Worm (Caenorhabditis elegans) whole organism, L1 larva: ENCODE measurements around the gene his-71.

Source experiments
- C16A3.4 ChIP-seq: fragments of 150-350 bp; optimal IDR thresholded peaks from 2 replicates; lab custom pipeline; 2014; ENCODE audit warnings: missing biosample characterization, missing genetic modification characterization
- C34B4.2 ChIP-seq: sonication (generic microtip); optimal IDR thresholded peaks from 2 replicates; lab custom pipeline; 2017; ENCODE audit warnings: mild to moderate bottlenecking, missing genetic modification characterization, missing compliant biosample characterization
- Y116A8C.19 ChIP-seq: sonication (generic microtip); optimal IDR thresholded peaks from 2 replicates; lab custom pipeline; 2016; ENCODE audit warnings: missing compliant biosample characterization, missing genetic modification characterization, borderline replicate concordance
- aly-2 ChIP-seq: fragments of 150-350 bp; optimal IDR thresholded peaks from 2 replicates; lab custom pipeline; 2014; ENCODE audit warnings: missing biosample characterization, missing genetic modification characterization
- blmp-1 ChIP-seq: fragments of 150-350 bp; optimal IDR thresholded peaks from 2 replicates; lab custom pipeline; 2014; ENCODE audit warnings: missing biosample characterization, missing genetic modification characterization
- ceh-8 ChIP-seq: fragments of 200-800 bp; sonication (Bioruptor generic); optimal IDR thresholded peaks from 2 replicates; lab custom pipeline; 2018; ENCODE audit warnings: mild to moderate bottlenecking, missing genetic modification characterization, moderate library complexity, missing compliant biosample characterization
- ceh-82 ChIP-seq, 3 experiments: fragments of 150-350 bp in 1 of 3; sonication (generic microtip) in 2 of 3; optimal IDR thresholded peaks; 2 replicates each; lab custom pipeline; 2014 to 2017; ENCODE audit warnings: missing biosample characterization in 3 of 3, missing genetic modification characterization in 3 of 3
- dpl-1 ChIP-seq, 3 experiments: fragments of 150-350 bp in 2 of 3; sonication (generic microtip) in 1 of 3; optimal IDR thresholded peaks; 2 replicates each; lab custom pipeline; 2014 to 2017; ENCODE audit warnings: missing biosample characterization in 3 of 3, missing genetic modification characterization in 3 of 3, missing genetic modification reagents in 3 of 3
- dsc-1 ChIP-seq: sonication (generic microtip); optimal IDR thresholded peaks from 2 replicates; lab custom pipeline; 2016; ENCODE audit warnings: mild to moderate bottlenecking, missing genetic modification characterization, missing compliant biosample characterization
- efl-1 ChIP-seq, 4 experiments: fragments of 150-350 bp; optimal IDR thresholded peaks in 3 of 4; peaks in 1 of 4; 1 replicate in 1 of 4; 2 replicates in 3 of 4; lab custom pipeline; 2014; ENCODE audit warnings: missing biosample characterization in 2 of 4, missing genetic modification characterization in 2 of 4, missing genetic modification reagents in 2 of 4
- egl-27 ChIP-seq, 2 experiments: fragments of 150-350 bp in 1 of 2; sonication (generic microtip); optimal IDR thresholded peaks; 3 replicates each; lab custom pipeline; 2017 to 2018; ENCODE audit warnings: missing biosample characterization in 2 of 2, missing genetic modification characterization in 2 of 2, missing genetic modification reagents in 2 of 2
- elt-2 ChIP-seq: sonication (generic microtip); optimal IDR thresholded peaks from 2 replicates; lab custom pipeline; 2016; ENCODE audit warnings: missing genetic modification characterization, mild to moderate bottlenecking, inconsistent platforms, missing compliant biosample characterization, missing genetic modification reagents
- fos-1 ChIP-seq: fragments of 150-350 bp; optimal IDR thresholded peaks from 2 replicates; lab custom pipeline; 2014; ENCODE audit warnings: missing biosample characterization, missing genetic modification characterization
- grh-1 ChIP-seq: fragments of 200-800 bp; sonication (Bioruptor generic); IDR thresholded peaks from 2 replicates; pipeline ENCODE4 v1.3.6; 2022; ENCODE audit warnings: missing genetic modification reagents, missing genetic modification characterization, missing compliant biosample characterization
- hlh-4 ChIP-seq: sonication (generic microtip); optimal IDR thresholded peaks from 2 replicates; lab custom pipeline; 2016; ENCODE audit warnings: mild to moderate bottlenecking, missing genetic modification characterization, missing compliant biosample characterization
- hpl-2 ChIP-seq: fragments of 150-350 bp; optimal IDR thresholded peaks from 2 replicates; lab custom pipeline; 2014; ENCODE audit warnings: missing biosample characterization, missing genetic modification reagents, missing genetic modification characterization
- isw-1 ChIP-seq: fragments of 200-800 bp; sonication (Bioruptor generic); IDR thresholded peaks from 2 replicates; pipeline ENCODE4 v1.3.6; 2022; ENCODE audit warnings: missing genetic modification characterization, missing compliant biosample characterization
- jun-1 ChIP-seq: fragments of 150-350 bp; optimal IDR thresholded peaks from 2 replicates; lab custom pipeline; 2014; ENCODE audit warnings: missing biosample characterization, missing genetic modification reagents, missing genetic modification characterization
- lin-13 ChIP-seq: fragments of 150-350 bp; optimal IDR thresholded peaks from 2 replicates; lab custom pipeline; 2014; ENCODE audit warnings: missing biosample characterization, missing genetic modification reagents, missing genetic modification characterization
- lin-15B ChIP-seq: fragments of 150-350 bp; sonication (generic microtip); optimal IDR thresholded peaks from 3 replicates; lab custom pipeline; 2014; ENCODE audit warnings: missing biosample characterization, missing genetic modification characterization
- lin-39 ChIP-seq: fragments of 150-350 bp; optimal IDR thresholded peaks from 2 replicates; lab custom pipeline; 2014; ENCODE audit warnings: missing biosample characterization, missing genetic modification reagents, missing genetic modification characterization
- lir-3 ChIP-seq: sonication (generic microtip); optimal IDR thresholded peaks from 2 replicates; lab custom pipeline; 2016; ENCODE audit warnings: mild to moderate bottlenecking, missing genetic modification characterization, moderate library complexity, missing compliant biosample characterization; ENCODE audit not compliant: poor library complexity
- mdl-1 ChIP-seq, 2 experiments: fragments of 150-350 bp; optimal IDR thresholded peaks; 2 replicates each; lab custom pipeline; 2014 to 2017; ENCODE audit warnings: missing biosample characterization in 2 of 2, missing genetic modification characterization in 2 of 2, inconsistent platforms in 1 of 2
- mep-1 ChIP-seq: fragments of 150-350 bp; optimal IDR thresholded peaks from 2 replicates; lab custom pipeline; 2014; ENCODE audit warnings: missing biosample characterization, missing genetic modification characterization
- nhr-12 ChIP-seq: sonication (generic microtip); optimal IDR thresholded peaks from 2 replicates; lab custom pipeline; 2017; ENCODE audit warnings: missing biosample characterization, missing genetic modification characterization
- nhr-19 ChIP-seq: fragments of 200-800 bp; sonication (Bioruptor generic); conservative IDR thresholded peaks from 2 replicates; pipeline ENCODE4 v1.3.6; 2022; ENCODE audit warnings: missing genetic modification characterization, missing compliant biosample characterization
- nhr-237 ChIP-seq: fragments of 150-350 bp; optimal IDR thresholded peaks from 2 replicates; lab custom pipeline; 2014; ENCODE audit warnings: missing biosample characterization, missing genetic modification characterization
- nhr-47 ChIP-seq: sonication (generic microtip); optimal IDR thresholded peaks from 2 replicates; lab custom pipeline; 2016; ENCODE audit warnings: mild to moderate bottlenecking, missing genetic modification characterization, moderate library complexity, missing compliant biosample characterization
- nhr-71 ChIP-seq: sonication (generic microtip); optimal IDR thresholded peaks from 2 replicates; lab custom pipeline; 2016; ENCODE audit warnings: mild to moderate bottlenecking, missing genetic modification characterization, moderate library complexity, missing compliant biosample characterization
- nhr-90 ChIP-seq: sonication (generic microtip); optimal IDR thresholded peaks from 2 replicates; lab custom pipeline; 2016; ENCODE audit warnings: mild to moderate bottlenecking, missing genetic modification characterization, missing compliant biosample characterization; ENCODE audit not compliant: poor library complexity
- pag-3 ChIP-seq: sonication (generic microtip); optimal IDR thresholded peaks from 2 replicates; lab custom pipeline; 2017; ENCODE audit warnings: missing genetic modification characterization, mild to moderate bottlenecking, missing compliant biosample characterization, antibody characterized with exemption, borderline replicate concordance; ENCODE audit not compliant: insufficient read depth
- pax-3 ChIP-seq: fragments of 200-800 bp; sonication (Bioruptor generic); optimal IDR thresholded peaks from 2 replicates; lab custom pipeline; 2018; ENCODE audit warnings: mild to moderate bottlenecking, missing genetic modification characterization, moderate library complexity, missing compliant biosample characterization
- skn-1 ChIP-seq: fragments of 150-350 bp; optimal IDR thresholded peaks from 2 replicates; lab custom pipeline; 2014; ENCODE audit warnings: missing biosample characterization, missing genetic modification characterization
- sptf-1 ChIP-seq: fragments of 150-350 bp; optimal IDR thresholded peaks from 2 replicates; lab custom pipeline; 2014; ENCODE audit warnings: missing biosample characterization, missing genetic modification characterization
- sup-37 ChIP-seq: fragments of 200-800 bp; sonication (Bioruptor generic); optimal IDR thresholded peaks from 2 replicates; lab custom pipeline; 2018; ENCODE audit warnings: mild to moderate bottlenecking, missing genetic modification characterization, missing compliant biosample characterization
- unc-130 ChIP-seq: fragments of 150-350 bp; optimal IDR thresholded peaks from 2 replicates; lab custom pipeline; 2017; ENCODE audit warnings: missing biosample characterization, missing genetic modification characterization, inconsistent platforms
- unc-62 ChIP-seq: fragments of 150-350 bp; optimal IDR thresholded peaks from 2 replicates; lab custom pipeline; 2014; ENCODE audit warnings: missing biosample characterization, missing genetic modification reagents, missing genetic modification characterization
- unc-86 ChIP-seq: sonication (generic microtip); optimal IDR thresholded peaks from 2 replicates; lab custom pipeline; 2016; ENCODE audit warnings: missing genetic modification characterization, missing compliant biosample characterization
- vab-15 ChIP-seq: sonication (generic microtip); optimal IDR thresholded peaks from 2 replicates; lab custom pipeline; 2017; ENCODE audit warnings: missing genotype, mild to moderate bottlenecking, missing genetic modification characterization, missing compliant biosample characterization
- zip-4 ChIP-seq: fragments of 200-800 bp; sonication (Bioruptor generic); optimal IDR thresholded peaks from 2 replicates; lab custom pipeline; 2018; ENCODE audit warnings: mild to moderate bottlenecking, missing genetic modification characterization, moderate library complexity, missing compliant biosample characterization
- ztf-4 ChIP-seq: fragments of 150-350 bp; optimal IDR thresholded peaks from 2 replicates; lab custom pipeline; 2014; ENCODE audit warnings: missing biosample characterization, missing genetic modification characterization

his-71 gene

ce11 chrX:7954328-7954727 lies 27.5 kb downstream of the his-71 start, which contains the start of gene dct-1 (continued):
- TF ChIP-seq blmp-1: no peak
- TF ChIP-seq unc-86 (tag; lab: Kevin White, UChicago): no peak
- no peak for TF ChIP-seq ceh-82 (tag; optimal IDR thresholded peaks at IDR 0.05; lab: Kevin White, UChicago)
- peak; percentile 9 for TF ChIP-seq pax-3 (tag; lab: Kevin White, UChicago)
- no peak for TF ChIP-seq efl-1 (optimal IDR thresholded peaks at IDR 0.05; lab: Kevin White, UChicago)
- TF ChIP-seq efl-1 (GFP tag; optimal IDR thresholded peaks at IDR 0.05 in 1 of 2; lab: Kevin White, UChicago): peak in 1 of 2 experiments; percentile 55
- TF ChIP-seq, all 84 proteins: peak for 14

ce11 chrX:7953695-7954094 lies 28.2 kb downstream of the his-71 start:
- TF ChIP-seq ceh-8 (GFP tag; lab: Kevin White, UChicago): no peak
- no peak for TF ChIP-seq unc-130
- no peak for TF ChIP-seq sup-37 (GFP tag; lab: Kevin White, UChicago)
- no peak for TF ChIP-seq efl-1 (optimal IDR thresholded peaks at IDR 0.05; lab: Kevin White, UChicago)
- peak in 1 of 2 experiments; percentile 8 for TF ChIP-seq efl-1 (GFP tag; optimal IDR thresholded peaks at IDR 0.05 in 1 of 2; lab: Kevin White, UChicago)

- TF ChIP-seq nhr-47 (tag; lab: Kevin White, UChicago) (peak; percentile 36), skn-1 (tag; lab: Kevin White, UChicago) (peak; percentile 14), nhr-90 (tag; lab: Kevin White, UChicago) (peak; percentile 29), dpl-1 (GFP tag; optimal IDR thresholded peaks at IDR 0.05; lab: Kevin White, UChicago) (peak in 1 of 3 experiments; percentile 10), grh-1 (no peak), nhr-71 (tag; lab: Kevin White, UChicago) (peak; percentile 36), Y116A8C.19 (tag; lab: Kevin White, UChicago) (no peak), isw-1 (GFP tag; lab: Robert Waterston, UW) (no peak), hlh-4 (no peak), lin-15B (no peak), mdl-1 (tag; optimal IDR thresholded peaks at IDR 0.05; lab: Kevin White, UChicago) (no peak), lin-13 (no peak)
These were observed 28.9 kb downstream of the his-71 start for ce11 chrX:7953063-7953337.

- TF ChIP-seq sptf-1 (tag; lab: Kevin White, UChicago) (no peak), unc-62 (no peak), fos-1 (no peak), elt-2 (peak; percentile 62), nhr-19 (GFP tag; lab: Robert Waterston, UW) (peak; percentile 14; the same call in 1 of the 2 replicates), aly-2 (tag; lab: Kevin White, UChicago) (no peak), nhr-71 (tag; lab: Kevin White, UChicago) (peak; percentile 67), lin-15B (no peak), pag-3 (tag; lab: Kevin White, UChicago) (no peak), lin-39 (tag; lab: Kevin White, UChicago) (no peak), ceh-8 (GFP tag; lab: Kevin White, UChicago) (no peak), nhr-237 (tag; lab: Kevin White, UChicago) (no peak), sup-37 (GFP tag; lab: Kevin White, UChicago) (no peak), efl-1 (optimal IDR thresholded peaks at IDR 0.05; lab: Kevin White, UChicago) (no peak), efl-1 (GFP tag; optimal IDR thresholded peaks at IDR 0.05 in 1 of 2; lab: Kevin White, UChicago) (peak in 1 of 2 experiments; percentile 75), mdl-1 (tag; optimal IDR thresholded peaks at IDR 0.05; lab: Kevin White, UChicago) (peak in 1 of 2 experiments; percentile 43), ztf-4 (tag; lab: Kevin White, UChicago) (peak; percentile 42), lir-3 (tag; lab: Kevin White, UChicago) (no peak), isw-1 (GFP tag; lab: Robert Waterston, UW) (no peak), C34B4.2 (tag; lab: Kevin White, UChicago) (no peak), nhr-47 (tag; lab: Kevin White, UChicago) (no peak), nhr-12 (tag; lab: Kevin White, UChicago) (no peak), dpl-1 (GFP tag; optimal IDR thresholded peaks at IDR 0.05; lab: Kevin White, UChicago) (peak in 1 of 3 experiments; percentile 12), unc-130 (peak; percentile 62), blmp-1 (peak; percentile 98), mep-1 (tag; lab: Kevin White, UChicago) (no peak), skn-1 (tag; lab: Kevin White, UChicago) (no peak), vab-15 (tag; lab: Kevin White, UChicago) (no peak), jun-1 (tag; lab: Kevin White, UChicago) (no peak), C16A3.4 (tag; lab: Kevin White, UChicago) (no peak), hpl-2 (no peak), zip-4 (GFP tag; lab: Kevin White, UChicago) (no peak), pax-3 (tag; lab: Kevin White, UChicago) (no peak), dsc-1 (tag; lab: Kevin White, UChicago) (no peak), egl-27 (tag; optimal IDR thresholded peaks at IDR 0.05; lab: Kevin White, UChicago) (no peak)
These were observed 29.4 kb downstream of the his-71 start for ce11 chrX:7952226-7953062.
